Worm (Caenorhabditis elegans): Measurements from ENCODE around the gene F58A6.2.

DNA sequence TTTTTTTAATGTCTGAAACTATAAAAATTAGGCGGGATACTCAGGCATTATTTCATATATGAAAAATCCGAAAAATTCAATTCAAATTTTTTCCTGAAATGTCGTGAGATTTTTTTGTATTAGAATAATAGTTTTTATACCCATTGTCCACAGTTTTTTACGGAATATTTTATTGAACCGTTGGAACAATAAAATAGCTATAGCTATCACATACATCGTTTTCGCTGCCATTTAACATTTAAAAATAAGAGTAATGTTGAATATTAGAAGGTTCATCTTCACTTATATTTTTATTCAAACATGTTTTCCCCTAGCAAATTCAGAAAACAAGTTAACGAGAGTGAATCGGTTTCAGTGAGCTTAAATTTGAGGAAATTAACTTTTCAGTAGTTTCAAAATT is 35.1 kb downstream of the F58A6.2 start, which contains the start of gene C27D6.15:
- TF ChIP-seq him-1 (tag; optimal IDR thresholded peaks at IDR 0.05) (no peak), dao-5 (tag; optimal IDR thresholded peaks at IDR 0.05) (no peak), W03F9.2 (tag; optimal IDR thresholded peaks at IDR 0.05) (no peak)

Data from whole organism, L4/young adult.